Fruit fly (Drosophila melanogaster) whole organism, embryonic: ENCODE measurements around the gene a5.

ENCODE experiments used
- Adf1 ChIP-seq: fragments of 200-800 bp; sonication (Bioruptor generic); IDR thresholded peaks from 2 replicates; pipeline ENCODE4 v1.3.6; 2022; ENCODE audit warnings: missing biosample characterization, missing genetic modification characterization
- Atf3 ChIP-seq: fragments of 200-800 bp; sonication (Bioruptor generic); optimal IDR thresholded peaks from 3 replicates; lab custom pipeline; 2016; ENCODE audit warnings: missing biosample characterization, missing genetic modification characterization
- CG10431 ChIP-seq: fragments of 200-800 bp; sonication (Bioruptor generic); optimal IDR thresholded peaks from 3 replicates; lab custom pipeline; 2018; ENCODE audit warnings: missing biosample characterization, mild to moderate bottlenecking, missing genetic modification characterization
- CG10462 ChIP-seq: fragments of 200-800 bp; sonication (Bioruptor generic); optimal IDR thresholded peaks from 2 replicates; lab custom pipeline; 2016; ENCODE audit warnings: missing biosample characterization, missing genetic modification characterization
- CG11093 ChIP-seq: fragments of 200-800 bp; sonication (Bioruptor generic); IDR thresholded peaks from 3 replicates; pipeline ENCODE4 v1.3.6; 2022; ENCODE audit warnings: missing biosample characterization, missing genetic modification characterization
- CG11504 ChIP-seq: fragments of 200-800 bp; sonication (Bioruptor generic); optimal IDR thresholded peaks from 3 replicates; lab custom pipeline; 2019; ENCODE audit warnings: missing biosample characterization, mild to moderate bottlenecking, missing genetic modification characterization, moderate library complexity
- CG1603 ChIP-seq: fragments of 200-800 bp; sonication (Bioruptor generic); optimal IDR thresholded peaks from 2 replicates; lab custom pipeline; 2019; ENCODE audit warnings: missing biosample characterization, mild to moderate bottlenecking, missing genetic modification characterization, moderate library complexity
- CG1647 ChIP-seq: fragments of 200-800 bp; sonication (Bioruptor generic); optimal IDR thresholded peaks from 3 replicates; lab custom pipeline; 2016; ENCODE audit warnings: missing biosample characterization, missing genetic modification characterization
- CG18764 ChIP-seq: fragments of 200-800 bp; sonication (Bioruptor generic); optimal IDR thresholded peaks from 3 replicates; lab custom pipeline; 2016; ENCODE audit warnings: missing biosample characterization, missing genetic modification characterization
- CG2678 ChIP-seq: fragments of 200-800 bp; sonication (Bioruptor generic); optimal IDR thresholded peaks from 3 replicates; lab custom pipeline; 2019; ENCODE audit warnings: missing biosample characterization, mild to moderate bottlenecking, missing genetic modification characterization, moderate library complexity
- CG3163 ChIP-seq: fragments of 200-800 bp; sonication (Bioruptor generic); optimal IDR thresholded peaks from 3 replicates; lab custom pipeline; 2016; ENCODE audit warnings: missing biosample characterization, missing genetic modification characterization
- CG4360 ChIP-seq: fragments of 200-800 bp; sonication (Bioruptor generic); IDR thresholded peaks from 2 replicates; pipeline ENCODE4 v1.3.6; 2022; ENCODE audit warnings: missing biosample characterization, missing genetic modification characterization
- CG6791 ChIP-seq: fragments of 200-800 bp; sonication (Bioruptor generic); IDR thresholded peaks from 3 replicates; pipeline ENCODE4 v1.3.6; 2022; ENCODE audit warnings: missing biosample characterization, missing genetic modification characterization; ENCODE audit not compliant: partially characterized antibody
- CG7271 ChIP-seq: fragments of 200-800 bp; sonication (Bioruptor generic); optimal IDR thresholded peaks from 2 replicates; lab custom pipeline; 2018; ENCODE audit warnings: missing biosample characterization, mild to moderate bottlenecking, missing genetic modification characterization, moderate library complexity
- CG7372 ChIP-seq: fragments of 200-800 bp; sonication (Bioruptor generic); IDR thresholded peaks from 2 replicates; pipeline ENCODE4 v1.3.6; 2022; ENCODE audit warnings: missing biosample characterization, missing genetic modification characterization
- CG8089 ChIP-seq: fragments of 200-800 bp; sonication (Bioruptor generic); optimal IDR thresholded peaks from 3 replicates; lab custom pipeline; 2016; ENCODE audit warnings: missing biosample characterization, missing genetic modification characterization
- CTCF ChIP-seq: fragments of 200-800 bp; sonication (Bioruptor generic); optimal IDR thresholded peaks from 2 replicates; lab custom pipeline; 2017; ENCODE audit warnings: missing biosample characterization, mild to moderate bottlenecking, missing genetic modification characterization, moderate library complexity
- CrebB ChIP-seq: fragments of 200-800 bp; sonication (Bioruptor generic); optimal IDR thresholded peaks from 3 replicates; lab custom pipeline; 2018; ENCODE audit warnings: missing biosample characterization, mild to moderate bottlenecking, missing genetic modification characterization
- Dp ChIP-seq: fragments of 200-800 bp; sonication (Bioruptor generic); optimal IDR thresholded peaks from 2 replicates; lab custom pipeline; 2018; ENCODE audit warnings: missing biosample characterization, mild to moderate bottlenecking, missing genetic modification characterization, moderate library complexity
- HLH54F ChIP-seq: fragments of 200-800 bp; sonication (Bioruptor generic); optimal IDR thresholded peaks from 3 replicates; lab custom pipeline; 2016; ENCODE audit warnings: missing biosample characterization, missing genetic modification characterization
- Hr39 ChIP-seq: fragments of >200 bp; optimal IDR thresholded peaks from 2 replicates; lab custom pipeline; 2017
- Hsf ChIP-seq: fragments of 200-800 bp; sonication (Bioruptor generic); optimal IDR thresholded peaks from 3 replicates; lab custom pipeline; 2016; ENCODE audit warnings: missing biosample characterization, missing genetic modification characterization
- Nf-YC ChIP-seq: fragments of 200-800 bp; optimal IDR thresholded peaks from 3 replicates; lab custom pipeline; 2019; ENCODE audit warnings: missing biosample characterization, mild to moderate bottlenecking, missing genetic modification characterization, moderate library complexity
- NfI ChIP-seq: fragments of 200-800 bp; sonication (Bioruptor generic); optimal IDR thresholded peaks from 3 replicates; lab custom pipeline; 2018; ENCODE audit warnings: missing biosample characterization, mild to moderate bottlenecking, missing genetic modification characterization, moderate library complexity
- Optix ChIP-seq: fragments of 200-800 bp; sonication (Bioruptor generic); IDR thresholded peaks from 3 replicates; pipeline ENCODE4 v1.3.6; 2022; ENCODE audit warnings: missing biosample characterization, missing genetic modification characterization
- Pdp1 ChIP-seq, 2 experiments: fragments of 200-800 bp; sonication (Bioruptor generic); optimal IDR thresholded peaks; 3 replicates each; lab custom pipeline; 2016; ENCODE audit warnings: missing biosample characterization in 2 of 2, missing genetic modification characterization in 2 of 2, mild to moderate bottlenecking in 1 of 2, moderate library complexity in 1 of 2
- Rfx ChIP-seq: fragments of 200-800 bp; sonication (Bioruptor generic); IDR thresholded peaks from 2 replicates; pipeline ENCODE4 v1.3.6; 2022; ENCODE audit warnings: missing biosample characterization, missing genetic modification characterization
- Ssrp ChIP-seq: fragments of 200-800 bp; sonication (Bioruptor generic); optimal IDR thresholded peaks from 2 replicates; lab custom pipeline; 2018; ENCODE audit warnings: missing biosample characterization, mild to moderate bottlenecking, missing genetic modification characterization, moderate library complexity
- Stat92E ChIP-seq, 3 experiments: fragments of >200 bp in 2 of 3; fragments of 200-800 bp in 1 of 3; sonication (Bioruptor generic) in 1 of 3; optimal IDR thresholded peaks; 2 replicates each; lab custom pipeline; 2017 to 2019; ENCODE audit warnings: missing biosample characterization in 3 of 3, missing genetic modification characterization in 3 of 3, mild to moderate bottlenecking in 1 of 3, moderate library complexity in 1 of 3
- chif ChIP-seq, 2 experiments: fragments of 200-800 bp; sonication (Bioruptor generic); optimal IDR thresholded peaks; 3 replicates each; lab custom pipeline; 2016; ENCODE audit warnings: missing biosample characterization in 2 of 2, missing genetic modification characterization in 2 of 2
- chn ChIP-seq: fragments of 200-800 bp; sonication (Bioruptor generic); optimal IDR thresholded peaks from 2 replicates; lab custom pipeline; 2016; ENCODE audit warnings: missing biosample characterization, missing genetic modification characterization
- dmrt11E ChIP-seq: fragments of 200-800 bp; sonication (Bioruptor generic); optimal IDR thresholded peaks from 3 replicates; lab custom pipeline; 2018; ENCODE audit warnings: missing biosample characterization, mild to moderate bottlenecking, missing genetic modification characterization, moderate library complexity
- dpn ChIP-seq, 2 experiments: fragments of 200-800 bp; sonication (Bioruptor generic); optimal IDR thresholded peaks; 3 replicates each; lab custom pipeline; 2016; ENCODE audit warnings: missing biosample characterization in 2 of 2, missing genetic modification characterization in 2 of 2
- fd96Cb ChIP-seq: fragments of 200-800 bp; sonication (Bioruptor generic); optimal IDR thresholded peaks from 2 replicates; lab custom pipeline; 2018; ENCODE audit warnings: missing biosample characterization, mild to moderate bottlenecking, missing genetic modification characterization, moderate library complexity
- fru ChIP-seq: fragments of >200 bp; optimal IDR thresholded peaks from 2 replicates; lab custom pipeline; 2017
- gsb-n ChIP-seq: fragments of 200-800 bp; sonication (Bioruptor generic); optimal IDR thresholded peaks from 3 replicates; lab custom pipeline; 2018; ENCODE audit warnings: missing biosample characterization, mild to moderate bottlenecking, missing genetic modification characterization
- her ChIP-seq: fragments of 200-800 bp; sonication (Bioruptor generic); optimal IDR thresholded peaks from 2 replicates; lab custom pipeline; 2016; ENCODE audit warnings: missing biosample characterization, missing genetic modification characterization
- kni ChIP-seq: fragments of 200-800 bp; sonication (Bioruptor generic); optimal IDR thresholded peaks from 3 replicates; lab custom pipeline; 2017; ENCODE audit warnings: mild to moderate bottlenecking, missing biosample characterization, missing genetic modification reagents, missing genetic modification characterization
- knrl ChIP-seq: fragments of 200-800 bp; sonication (Bioruptor generic); IDR thresholded peaks from 3 replicates; pipeline ENCODE4 v1.3.6; 2022; ENCODE audit warnings: missing biosample characterization, missing genetic modification characterization; ENCODE audit not compliant: partially characterized antibody
- lab ChIP-seq: fragments of 200-800 bp; sonication (Bioruptor generic); optimal IDR thresholded peaks from 3 replicates; lab custom pipeline; 2017; ENCODE audit warnings: missing biosample characterization, missing genetic modification characterization, mild to moderate bottlenecking, moderate library complexity, missing genetic modification reagents
- nmo ChIP-seq: fragments of 200-800 bp; sonication (Bioruptor generic); optimal IDR thresholded peaks from 2 replicates; lab custom pipeline; 2018; ENCODE audit warnings: missing biosample characterization, mild to moderate bottlenecking, missing genetic modification characterization, moderate library complexity
- p53 ChIP-seq: fragments of 200-800 bp; sonication (Bioruptor generic); optimal IDR thresholded peaks from 2 replicates; lab custom pipeline; 2016; ENCODE audit warnings: missing biosample characterization, missing genetic modification characterization
- pan ChIP-seq, 4 experiments: fragments of >200 bp in 3 of 4; fragments of 200-800 bp in 1 of 4; sonication (Bioruptor generic) in 1 of 4; optimal IDR thresholded peaks in 3 of 4; IDR thresholded peaks in 1 of 4; 2 replicates each; pipeline versions ENCODE4 v1.3.6 to Lab custom; 2017 to 2022; ENCODE audit warnings: missing biosample characterization in 2 of 4, missing genetic modification characterization in 2 of 4, mixed read lengths in 1 of 4
- ranshi ChIP-seq: fragments of 200-800 bp; sonication (Bioruptor generic); IDR thresholded peaks from 2 replicates; pipeline ENCODE4 v1.3.6; 2022; ENCODE audit warnings: missing biosample characterization, missing genetic modification characterization
- repo ChIP-seq: fragments of 200-800 bp; sonication (Bioruptor generic); optimal IDR thresholded peaks from 2 replicates; lab custom pipeline; 2016; ENCODE audit warnings: missing biosample characterization, missing genetic modification characterization
- row ChIP-seq: fragments of 200-800 bp; sonication (Bioruptor generic); IDR thresholded peaks from 3 replicates; pipeline ENCODE4 v1.3.6; 2022; ENCODE audit warnings: missing biosample characterization, missing genetic modification characterization
- sisA ChIP-seq: fragments of 200-800 bp; sonication (Bioruptor generic); IDR thresholded peaks from 2 replicates; pipeline ENCODE4 v1.3.6; 2022; ENCODE audit warnings: missing biosample characterization, missing genetic modification characterization
- slou ChIP-seq: fragments of 200-800 bp; sonication (Bioruptor generic); optimal IDR thresholded peaks from 3 replicates; lab custom pipeline; 2016; ENCODE audit warnings: missing biosample characterization, missing genetic modification characterization
- twi ChIP-seq: fragments of 200-800 bp; optimal IDR thresholded peaks from 2 replicates; lab custom pipeline; 2019; ENCODE audit warnings: missing biosample characterization, mild to moderate bottlenecking, missing genetic modification characterization, moderate library complexity
- zen2 ChIP-seq: fragments of 200-800 bp; sonication (Bioruptor generic); IDR thresholded peaks from 3 replicates; pipeline ENCODE4 v1.3.6; 2022; ENCODE audit warnings: missing biosample characterization, missing genetic modification characterization; ENCODE audit not compliant: partially characterized antibody
- zfh1 ChIP-seq: fragments of 200-800 bp; sonication (Bioruptor generic); IDR thresholded peaks from 3 replicates; pipeline ENCODE4 v1.3.6; 2022; ENCODE audit warnings: missing biosample characterization, missing genetic modification characterization

The a5 gene

dm6 chr2L:1316422-1316821, 12.5 kb upstream of the a5 start (continued):
- no peak for TF ChIP-seq CG18764 (GFP tag; lab: Kevin White, UChicago)
- no peak for TF ChIP-seq Atf3 (GFP tag; lab: Kevin White, UChicago)
- TF ChIP-seq Pdp1 (GFP tag; optimal IDR thresholded peaks at IDR 0.05; lab: Kevin White, UChicago), result no peak
- peak; percentile 48 for TF ChIP-seq Rfx (GFP tag; lab: Robert Waterston, UW)
- no peak for TF ChIP-seq CG7372 (GFP tag; lab: Robert Waterston, UW)
- TF ChIP-seq row (GFP tag; lab: Robert Waterston, UW), result peak; percentile 68; the same call in 2 of the 3 replicates
- no peak for TF ChIP-seq CG10431 (GFP tag; lab: Kevin White, UChicago)
- TF ChIP-seq lab (GFP tag; lab: Kevin White, UChicago), result peak; percentile 76
- peak; percentile 53 for TF ChIP-seq CG1603 (tag; lab: Kevin White, UChicago)
- peak; percentile 55 for TF ChIP-seq CG2678 (tag; lab: Kevin White, UChicago)
- TF ChIP-seq her (GFP tag; lab: Kevin White, UChicago), result no peak
- TF ChIP-seq pan (optimal IDR thresholded peaks at IDR 0.05; lab: Kevin White, UChicago), result no peak
- TF ChIP-seq pan (GFP tag; optimal IDR thresholded peaks at IDR 0.05 in 1 of 2, IDR thresholded peaks at IDR 0.05 in 1 of 2), result peak in 1 of 2 experiments; percentile 64
- TF ChIP-seq CG8089 (GFP tag; lab: Kevin White, UChicago), result no peak
- peak in 1 of 2 experiments; percentile 2 for TF ChIP-seq chif (GFP tag; optimal IDR thresholded peaks at IDR 0.05; lab: Kevin White, UChicago)
- TF ChIP-seq Dp (GFP tag; lab: Kevin White, UChicago), result no peak
- no peak for TF ChIP-seq CG11093 (GFP tag; lab: Robert Waterston, UW)
- TF ChIP-seq Hsf (GFP tag; lab: Kevin White, UChicago), result peak; percentile 15
- TF ChIP-seq ranshi (GFP tag; lab: Robert Waterston, UW), result peak; percentile 54; the same call in 1 of the 2 replicates
- peak; percentile 30 for TF ChIP-seq HLH54F (GFP tag; lab: Kevin White, UChicago)
- TF ChIP-seq Nf-YC (tag; lab: Kevin White, UChicago), result no peak
- TF ChIP-seq knrl, result no peak
- TF ChIP-seq p53 (GFP tag; lab: Kevin White, UChicago), result no peak
- peak; percentile 42; the same call in 1 of the 2 replicates for TF ChIP-seq sisA (GFP tag; lab: Robert Waterston, UW)
- TF ChIP-seq chn (GFP tag; lab: Kevin White, UChicago), result no peak
- TF ChIP-seq CG11504 (tag; lab: Kevin White, UChicago), result peak; percentile 63
- peak; percentile 16 for TF ChIP-seq NfI (GFP tag; lab: Kevin White, UChicago)
- no peak for TF ChIP-seq Ssrp (tag; lab: Kevin White, UChicago)
- no peak for TF ChIP-seq fru
- no peak for TF ChIP-seq CG10462 (GFP tag; lab: Kevin White, UChicago)
- no peak for TF ChIP-seq CTCF (GFP tag; lab: Kevin White, UChicago)
- TF ChIP-seq dpn (GFP tag; optimal IDR thresholded peaks at IDR 0.05; lab: Kevin White, UChicago), result peak; percentile 12 to 26
- no peak for TF ChIP-seq twi (tag; lab: Kevin White, UChicago)
- no peak for TF ChIP-seq CG4360 (GFP tag; lab: Robert Waterston, UW)
- TF ChIP-seq CG7271, result no peak
- no peak for TF ChIP-seq CrebB (tag; lab: Kevin White, UChicago)
- no peak for TF ChIP-seq repo (GFP tag; lab: Kevin White, UChicago)
- peak; percentile 57; the same call in 2 of the 3 replicates for TF ChIP-seq zfh1 (GFP tag; lab: Robert Waterston, UW)
- no peak for TF ChIP-seq dmrt11E
- peak; percentile 16 for TF ChIP-seq slou (GFP tag; lab: Kevin White, UChicago)
- TF ChIP-seq Hr39 (lab: Kevin White, UChicago), result no peak
- no peak for TF ChIP-seq fd96Cb (tag; lab: Kevin White, UChicago)
- no peak for TF ChIP-seq CG1647 (GFP tag; lab: Kevin White, UChicago)
- no peak for TF ChIP-seq gsb-n (tag; lab: Kevin White, UChicago)
- TF ChIP-seq Stat92E (GFP tag; optimal IDR thresholded peaks at IDR 0.05; lab: Kevin White, UChicago), result no peak
- no peak for TF ChIP-seq kni
- TF ChIP-seq Optix, result peak; percentile 55; the same call in 2 of the 3 replicates
- TF ChIP-seq zen2 (GFP tag; lab: Robert Waterston, UW), result no peak
- TF ChIP-seq nmo, result peak; percentile 0
- no peak for TF ChIP-seq Adf1 (GFP tag; lab: Robert Waterston, UW)
- no peak for TF ChIP-seq CG6791
- no peak for TF ChIP-seq CG3163 (GFP tag; lab: Kevin White, UChicago)
